Worm (Caenorhabditis elegans) whole organism, midembryonic: ENCODE measurements around the gene cyp-33C4.

ENCODE experiments used
- T22C8.4 ChIP-seq: fragments of 200-800 bp; sonication (Bioruptor generic); IDR thresholded peaks from 2 replicates; pipeline ENCODE4 v1.3.6; 2022; ENCODE audit warnings: missing genetic modification characterization, missing compliant biosample characterization
- cog-1 ChIP-seq: sonication (generic microtip); optimal IDR thresholded peaks from 2 replicates; lab custom pipeline; 2016; ENCODE audit warnings: missing genetic modification characterization, missing compliant biosample characterization
- flt-1 ChIP-seq: fragments of 200-800 bp; sonication (Bioruptor generic); IDR thresholded peaks from 2 replicates; pipeline ENCODE4 v1.3.6; 2022; ENCODE audit warnings: missing genetic modification characterization, missing compliant biosample characterization
- klf-2 ChIP-seq: fragments of 200-800 bp; sonication (Bioruptor generic); conservative IDR thresholded peaks from 2 replicates; pipeline ENCODE4 v1.3.6; 2022; ENCODE audit warnings: missing genetic modification reagents, missing genetic modification characterization, missing compliant biosample characterization
- med-1 ChIP-seq: sonication (generic microtip); optimal IDR thresholded peaks from 2 replicates; lab custom pipeline; 2017; ENCODE audit warnings: missing genetic modification characterization, mild to moderate bottlenecking, missing compliant biosample characterization, antibody characterized with exemption, missing genetic modification reagents; ENCODE audit not compliant: insufficient read depth
- ref-1 ChIP-seq: fragments of 200-800 bp; sonication (Bioruptor generic); conservative IDR thresholded peaks from 2 replicates; pipeline ENCODE4 v1.3.6; 2022; ENCODE audit warnings: missing genetic modification reagents, missing genetic modification characterization, missing compliant biosample characterization
- tab-1 ChIP-seq: fragments of 200-800 bp; sonication (Bioruptor generic); IDR thresholded peaks from 2 replicates; pipeline ENCODE4 v1.3.6; 2022; ENCODE audit warnings: missing genetic modification characterization, missing compliant biosample characterization
- ztf-23 ChIP-seq: fragments of 200-800 bp; sonication (Bioruptor generic); IDR thresholded peaks from 2 replicates; pipeline ENCODE4 v1.3.6; 2022; ENCODE audit warnings: missing genetic modification reagents, missing genetic modification characterization, missing compliant biosample characterization
- ztf-29 ChIP-seq: fragments of 200-800 bp; sonication (Bioruptor generic); IDR thresholded peaks from 2 replicates; pipeline ENCODE4 v1.3.6; 2022; ENCODE audit warnings: missing genetic modification reagents, missing genetic modification characterization, missing compliant biosample characterization

ce11 chrV:2204080-2204479, 31.9 kb upstream of the cyp-33C4 start, which contains the start of gene cyp-33C12:
- TF ChIP-seq ztf-29 (GFP tag; lab: Robert Waterston, UW) (no peak), klf-2 (no peak), tab-1 (GFP tag; lab: Robert Waterston, UW) (no peak), flt-1 (GFP tag; lab: Robert Waterston, UW) (no peak), med-1 (GFP tag; lab: Kevin White, UChicago) (no peak), cog-1 (tag; lab: Kevin White, UChicago) (no peak), T22C8.4 (GFP tag; lab: Robert Waterston, UW) (no peak), ref-1 (GFP tag; lab: Robert Waterston, UW) (no peak), ztf-23 (GFP tag; lab: Robert Waterston, UW) (no peak)
